Worm (Caenorhabditis elegans) whole organism, L4 larva: ENCODE measurements around the gene C23H3.9.

Source experiments
- D1046.2 ChIP-seq: fragments of 200-800 bp; sonication (Bioruptor generic); IDR thresholded peaks from 2 replicates; pipeline ENCODE4 v1.3.6; 2022; ENCODE audit warnings: missing genetic modification characterization, missing compliant biosample characterization
- F10B5.3 ChIP-seq: sonication (generic microtip); optimal IDR thresholded peaks from 2 replicates; lab custom pipeline; 2016; ENCODE audit warnings: mild to moderate bottlenecking, missing genetic modification characterization, missing compliant biosample characterization
- F37D6.2 ChIP-seq: sonication (generic microtip); optimal IDR thresholded peaks from 2 replicates; lab custom pipeline; 2016; ENCODE audit warnings: mild to moderate bottlenecking, missing genetic modification characterization, missing compliant biosample characterization
- Y105C5A.15 ChIP-seq: fragments of 200-800 bp; sonication (Bioruptor generic); IDR thresholded peaks from 2 replicates; pipeline ENCODE4 v1.3.6; 2022; ENCODE audit warnings: missing genetic modification characterization, missing compliant biosample characterization
- arid-1 ChIP-seq: fragments of 200-800 bp; sonication (Bioruptor generic); conservative IDR thresholded peaks from 2 replicates; pipeline ENCODE4 v1.3.6; 2022; ENCODE audit warnings: missing genetic modification reagents, missing genetic modification characterization, missing compliant biosample characterization
- cey-2 ChIP-seq: sonication (generic microtip); optimal IDR thresholded peaks from 3 replicates; lab custom pipeline; 2017; ENCODE audit warnings: missing genetic modification characterization, mild to moderate bottlenecking, missing compliant biosample characterization, antibody characterized with exemption, borderline replicate concordance; ENCODE audit not compliant: insufficient read depth
- ctbp-1 ChIP-seq: fragments of 200-800 bp; sonication (Bioruptor generic); IDR thresholded peaks from 2 replicates; pipeline ENCODE4 v1.3.6; 2022; ENCODE audit warnings: missing genetic modification reagents, missing genetic modification characterization, missing compliant biosample characterization
- daf-16 ChIP-seq, 3 experiments: sonication (generic microtip); optimal IDR thresholded peaks; 2 replicates each; lab custom pipeline; 2016 to 2017; ENCODE audit warnings: missing genetic modification characterization in 3 of 3, missing genetic modification reagents in 3 of 3, mild to moderate bottlenecking in 2 of 3, missing compliant biosample characterization in 2 of 3, missing biosample characterization in 1 of 3, moderate library complexity in 1 of 3
- daf-8 ChIP-seq: fragments of 200-800 bp; sonication (Bioruptor generic); IDR thresholded peaks from 2 replicates; pipeline ENCODE4 v1.3.6; 2022; ENCODE audit warnings: missing genetic modification characterization, missing compliant biosample characterization
- egl-27 ChIP-seq: sonication (generic microtip); optimal IDR thresholded peaks from 3 replicates; lab custom pipeline; 2017; ENCODE audit warnings: missing biosample characterization, missing genetic modification reagents, missing genetic modification characterization
- hlh-30 ChIP-seq: sonication (generic microtip); optimal IDR thresholded peaks from 2 replicates; lab custom pipeline; 2017; ENCODE audit warnings: antibody characterized with exemption, mild to moderate bottlenecking, missing genetic modification characterization, missing compliant biosample characterization; ENCODE audit not compliant: insufficient read depth
- hmg-1.1 ChIP-seq: fragments of 200-800 bp; sonication (Bioruptor generic); IDR thresholded peaks from 2 replicates; pipeline ENCODE4 v1.3.6; 2022; ENCODE audit warnings: missing genetic modification reagents, missing genetic modification characterization, missing compliant biosample characterization
- jun-1 ChIP-seq: fragments of 150-350 bp; optimal IDR thresholded peaks from 2 replicates; lab custom pipeline; 2014; ENCODE audit warnings: missing biosample characterization, missing genetic modification reagents, missing genetic modification characterization
- lim-7 ChIP-seq: fragments of 200-800 bp; sonication (Bioruptor generic); IDR thresholded peaks from 2 replicates; pipeline ENCODE4 v1.3.6; 2022; ENCODE audit warnings: missing genetic modification characterization, missing compliant biosample characterization
- lin-29 ChIP-seq: fragments of 200-800 bp; sonication (Bioruptor generic); IDR thresholded peaks from 2 replicates; pipeline ENCODE4 v1.3.6; 2022; ENCODE audit warnings: missing genetic modification reagents, missing genetic modification characterization, missing compliant biosample characterization
- lin-38 ChIP-seq: fragments of 200-800 bp; sonication (Bioruptor generic); IDR thresholded peaks from 2 replicates; pipeline ENCODE4 v1.3.6; 2022; ENCODE audit warnings: missing genetic modification reagents, missing genetic modification characterization, missing compliant biosample characterization
- lin-39 ChIP-seq: fragments of 150-350 bp; optimal IDR thresholded peaks from 2 replicates; lab custom pipeline; 2014; ENCODE audit warnings: missing biosample characterization, missing genetic modification reagents, missing genetic modification characterization
- lir-3 ChIP-seq: sonication (generic microtip); optimal IDR thresholded peaks from 2 replicates; lab custom pipeline; 2016; ENCODE audit warnings: mild to moderate bottlenecking, missing genetic modification characterization, missing compliant biosample characterization
- lsy-2 ChIP-seq, 2 experiments: fragments of 150-350 bp in 1 of 2; sonication (generic microtip) in 1 of 2; optimal IDR thresholded peaks; 2 replicates each; lab custom pipeline; 2014 to 2017; ENCODE audit warnings: missing biosample characterization in 2 of 2, missing genetic modification characterization in 2 of 2
- mdl-1 ChIP-seq, 2 experiments: fragments of 150-350 bp in 1 of 2; sonication (generic microtip) in 1 of 2; optimal IDR thresholded peaks; 2 replicates each; lab custom pipeline; 2014 to 2017; ENCODE audit warnings: missing biosample characterization in 2 of 2, missing genetic modification characterization in 2 of 2
- nhr-11 ChIP-seq: fragments of 150-350 bp; optimal IDR thresholded peaks from 2 replicates; lab custom pipeline; 2014; ENCODE audit warnings: missing biosample characterization, missing genetic modification characterization
- nhr-111 ChIP-seq: fragments of 200-800 bp; sonication (Bioruptor generic); optimal IDR thresholded peaks from 2 replicates; lab custom pipeline; 2018; ENCODE audit warnings: mild to moderate bottlenecking, missing genetic modification characterization, missing compliant biosample characterization
- nhr-28 ChIP-seq: fragments of 150-350 bp; optimal IDR thresholded peaks from 2 replicates; lab custom pipeline; 2014; ENCODE audit warnings: missing biosample characterization, missing genetic modification characterization
- nhr-41 ChIP-seq: fragments of 200-800 bp; sonication (Bioruptor generic); IDR thresholded peaks from 2 replicates; pipeline ENCODE4 v1.3.6; 2022; ENCODE audit warnings: missing genetic modification reagents, missing genetic modification characterization, missing compliant biosample characterization
- nhr-48 ChIP-seq: sonication (generic microtip); optimal IDR thresholded peaks from 2 replicates; lab custom pipeline; 2016; ENCODE audit warnings: mild to moderate bottlenecking, missing genetic modification characterization, missing compliant biosample characterization
- pha-4 ChIP-seq, 2 experiments: fragments of 150-350 bp in 1 of 2; fragments of 200-800 bp in 1 of 2; sonication (Bioruptor generic) in 1 of 2; IDR thresholded peaks in 1 of 2; optimal IDR thresholded peaks in 1 of 2; 2 replicates each; pipeline versions ENCODE4 v1.3.6 to Lab custom; 2014 to 2022; ENCODE audit warnings: missing genetic modification characterization in 2 of 2, missing genetic modification reagents in 2 of 2, missing biosample characterization in 1 of 2, missing compliant biosample characterization in 1 of 2
- rbr-2 ChIP-seq: sonication (generic microtip); optimal IDR thresholded peaks from 2 replicates; lab custom pipeline; 2016; ENCODE audit warnings: missing genotype, missing genetic modification characterization, missing compliant biosample characterization
- saeg-2 ChIP-seq: fragments of 200-800 bp; sonication (Bioruptor generic); IDR thresholded peaks from 2 replicates; pipeline ENCODE4 v1.3.6; 2022; ENCODE audit warnings: missing genetic modification reagents, missing genetic modification characterization, missing compliant biosample characterization
- snpc-1.2 ChIP-seq: fragments of 200-800 bp; sonication (Bioruptor generic); IDR thresholded peaks from 2 replicates; pipeline ENCODE4 v1.3.6; 2022; ENCODE audit warnings: missing genetic modification reagents, missing genetic modification characterization, missing compliant biosample characterization
- spr-3 ChIP-seq: fragments of 200-800 bp; sonication (Bioruptor generic); optimal IDR thresholded peaks from 2 replicates; lab custom pipeline; 2018; ENCODE audit warnings: mild to moderate bottlenecking, missing genetic modification characterization, missing compliant biosample characterization
- tag-97 ChIP-seq: fragments of 200-800 bp; sonication (Bioruptor generic); IDR thresholded peaks from 2 replicates; pipeline ENCODE4 v1.3.6; 2022; ENCODE audit warnings: missing genetic modification characterization, missing compliant biosample characterization
- unc-62 ChIP-seq, 3 experiments: fragments of 150-350 bp in 1 of 3; sonication (generic microtip); optimal IDR thresholded peaks in 2 of 3; peaks in 1 of 3; 1 replicate in 1 of 3; 2 replicates in 2 of 3; lab custom pipeline; 2014 to 2017; ENCODE audit warnings: missing biosample characterization in 3 of 3, missing genetic modification characterization in 3 of 3, missing genetic modification reagents in 3 of 3, missing genotype in 1 of 3
- zfp-2 ChIP-seq: sonication (generic microtip); optimal IDR thresholded peaks from 2 replicates; lab custom pipeline; 2016; ENCODE audit warnings: mild to moderate bottlenecking, missing genetic modification characterization, missing compliant biosample characterization
- ztf-7 ChIP-seq: fragments of 150-350 bp; optimal IDR thresholded peaks from 2 replicates; lab custom pipeline; 2014; ENCODE audit warnings: missing biosample characterization, missing genetic modification characterization

C23H3.9 gene

DNA sequence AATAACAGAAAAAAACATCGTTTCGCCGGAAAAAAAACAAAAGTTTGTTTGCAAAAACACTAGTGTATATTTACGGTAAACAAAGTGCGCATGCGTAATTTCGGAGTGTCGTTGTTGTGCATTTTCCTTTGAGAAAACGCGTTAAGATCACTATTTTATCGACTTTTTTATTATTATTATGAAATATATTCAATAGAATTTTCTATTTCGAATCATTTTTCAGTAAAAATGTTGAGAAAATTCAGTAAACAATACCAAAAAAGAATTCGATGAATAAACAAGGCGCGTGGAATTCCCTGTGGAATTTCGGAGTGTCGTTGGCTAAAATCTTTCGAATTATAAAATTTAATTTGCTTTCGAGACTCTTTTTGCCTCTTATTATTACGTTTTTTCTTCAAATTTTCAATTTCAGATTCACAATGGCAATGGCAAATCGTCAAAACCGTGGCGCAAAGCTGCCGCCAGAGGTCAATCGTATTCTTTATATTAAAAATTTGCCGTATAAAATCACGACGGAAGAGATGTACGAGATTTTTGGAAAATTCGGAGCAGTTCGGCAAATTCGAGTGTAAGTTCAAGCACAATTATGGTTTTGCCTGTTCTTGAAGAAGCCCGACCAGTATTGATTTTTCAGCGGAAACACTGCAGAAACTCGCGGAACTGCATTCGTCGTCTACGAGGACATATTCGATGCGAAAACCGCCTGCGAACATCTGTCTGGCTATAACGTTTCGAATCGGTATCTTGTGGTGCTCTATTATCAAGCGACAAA, 19.1 kb upstream of the C23H3.9 start, which contains the start of the genes luc-7L3 and sftb-6 (continued):
- TF ChIP-seq pha-4 (GFP tag; IDR thresholded peaks at IDR 0.05; lab: Robert Waterston, UW) (no peak), pha-4 (tag; optimal IDR thresholded peaks at IDR 0.05; lab: Kevin White, UChicago) (no peak), egl-27 (tag; lab: Kevin White, UChicago) (no peak), cey-2 (tag; lab: Kevin White, UChicago) (no peak), tag-97 (GFP tag; lab: Robert Waterston, UW) (no peak), ztf-7 (tag; lab: Kevin White, UChicago) (no peak), lin-29 (GFP tag; lab: Robert Waterston, UW) (no peak), saeg-2 (GFP tag; lab: Robert Waterston, UW) (no peak), lim-7 (GFP tag; lab: Robert Waterston, UW) (no peak), lsy-2 (tag; optimal IDR thresholded peaks at IDR 0.05; lab: Kevin White, UChicago) (peak in 1 of 2 experiments; percentile 72), rbr-2 (tag; lab: Kevin White, UChicago) (peak; percentile 48), hlh-30 (peak; percentile 21), ctbp-1 (GFP tag; lab: Robert Waterston, UW) (0 out of 2 replicates have a peak, but pooled peaks have one; percentile 19), F37D6.2 (tag; lab: Kevin White, UChicago) (no peak), lin-38 (GFP tag; lab: Robert Waterston, UW) (peak; percentile 26)

DNA sequence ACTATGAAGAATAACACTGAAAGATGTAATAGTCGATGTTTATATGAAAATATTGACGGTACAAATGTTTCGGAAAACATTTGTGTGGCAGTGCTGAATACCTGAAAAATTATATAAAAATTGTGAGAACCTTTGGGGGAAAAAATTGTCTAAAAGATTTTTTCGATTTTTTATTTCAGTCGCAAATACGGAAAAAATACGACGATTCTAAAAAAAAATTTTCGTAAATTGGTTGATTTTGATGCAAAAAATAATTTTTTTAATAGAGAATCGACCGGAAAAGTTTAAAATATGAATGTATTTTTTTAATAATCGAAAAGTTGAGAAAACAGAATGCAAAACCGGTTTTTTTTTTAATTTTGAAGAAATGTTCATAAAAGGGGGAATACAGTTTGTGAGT, 16.1 kb upstream of the C23H3.9 start, which contains the start of gene C50D2.7:
TSS of gene C50D2.7 (minus strand) at position 101 of the 400 bp plus-strand sequence.
- TF ChIP-seq nhr-48 (tag; lab: Kevin White, UChicago) = no peak
- no peak for TF ChIP-seq ctbp-1 (GFP tag; lab: Robert Waterston, UW)
- no peak for TF ChIP-seq hmg-1.1 (GFP tag; lab: Robert Waterston, UW)
- no peak for TF ChIP-seq jun-1
- TF ChIP-seq zfp-2 (tag; lab: Kevin White, UChicago) = no peak
- no peak for TF ChIP-seq lir-3 (tag; lab: Kevin White, UChicago)
- TF ChIP-seq daf-8 (GFP tag; lab: Robert Waterston, UW) = no peak

DNA sequence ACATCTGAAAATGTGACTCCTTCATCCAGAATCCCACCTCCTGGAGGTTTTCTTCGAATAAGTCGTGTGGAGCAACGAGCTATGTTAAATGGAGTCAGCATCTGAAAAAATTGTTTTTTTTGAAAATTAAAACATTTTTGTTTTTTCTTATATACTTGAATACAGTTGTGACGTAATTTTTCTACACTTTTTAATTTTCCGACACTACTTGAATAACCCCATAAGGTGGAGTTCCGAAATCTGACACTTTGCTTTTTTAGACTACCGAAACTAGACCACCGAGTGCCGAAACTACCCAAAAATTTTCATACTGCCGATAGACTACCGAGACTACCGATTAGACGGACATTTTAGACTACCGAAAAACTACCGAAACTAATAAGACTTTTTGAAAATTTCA, 12.4 kb upstream of the C23H3.9 start, which contains the start of gene mcat-1:
TSS of gene mcat-1 (minus strand) at position 101 of the 400 bp plus-strand sequence.
- TF ChIP-seq nhr-28 (tag; lab: Kevin White, UChicago) = no peak
- peak in 1 of 2 experiments; percentile 49 for TF ChIP-seq unc-62 (GFP tag; optimal IDR thresholded peaks at IDR 0.05 in 1 of 2; lab: Kevin White, UChicago)
- TF ChIP-seq unc-62 (tag; optimal IDR thresholded peaks at IDR 0.05; lab: Kevin White, UChicago) = no peak
- no peak for TF ChIP-seq lin-39 (tag; lab: Kevin White, UChicago)

DNA sequence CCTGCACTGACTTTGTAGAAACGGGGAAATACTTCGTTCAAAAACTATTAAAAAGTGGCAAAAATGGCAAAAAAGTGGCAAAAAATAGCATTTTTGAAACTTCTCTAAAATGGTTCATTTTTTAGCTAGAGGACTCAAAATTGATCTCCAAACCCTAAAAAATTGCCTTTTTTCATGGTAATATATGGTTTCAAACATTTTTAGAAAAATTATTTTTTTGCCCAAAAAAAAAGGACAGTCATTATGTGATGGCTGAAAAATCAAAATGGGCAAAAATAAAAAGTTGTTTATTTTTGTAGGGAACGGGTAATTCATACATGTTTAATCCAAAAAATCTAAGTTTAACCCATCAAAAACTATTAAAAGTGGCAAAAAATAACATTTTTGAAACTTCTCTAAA, 8.9 kb upstream of the C23H3.9 start:
- TF ChIP-seq snpc-1.2 = no peak

DNA sequence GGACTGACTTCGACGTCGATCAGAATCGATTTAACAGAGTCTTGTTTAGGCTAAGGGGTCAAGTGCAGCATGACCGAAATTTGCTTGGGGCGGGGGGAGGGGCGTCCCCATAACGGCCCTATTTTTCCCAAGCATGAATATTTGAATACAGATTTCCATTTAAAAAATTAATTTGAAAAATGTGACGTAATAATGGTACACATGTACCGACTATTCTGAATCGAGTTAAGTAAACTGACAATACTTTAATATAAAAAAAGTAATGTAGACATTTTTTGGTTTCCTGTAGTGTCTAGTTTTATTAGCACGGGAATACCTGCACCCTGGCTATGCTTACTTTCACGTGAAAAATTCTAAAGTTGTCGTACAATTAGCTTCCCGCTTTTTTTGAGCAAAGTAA, 7.7 kb upstream of the C23H3.9 start:
- no peak for TF ChIP-seq arid-1 (GFP tag; lab: Robert Waterston, UW)
- TF ChIP-seq nhr-11 = no peak
- TF ChIP-seq Y105C5A.15 = no peak
- TF ChIP-seq snpc-1.2 = no peak
- TF ChIP-seq lin-38 (GFP tag; lab: Robert Waterston, UW) = no peak
- TF ChIP-seq daf-8 (GFP tag; lab: Robert Waterston, UW) = no peak
- TF ChIP-seq F10B5.3 = no peak
- no peak for TF ChIP-seq nhr-41 (GFP tag; lab: Robert Waterston, UW)
- no peak for TF ChIP-seq lin-39 (tag; lab: Kevin White, UChicago)
- no peak for TF ChIP-seq D1046.2 (GFP tag; lab: Robert Waterston, UW)
- no peak for TF ChIP-seq mdl-1 (tag; optimal IDR thresholded peaks at IDR 0.05; lab: Kevin White, UChicago)
- no peak for TF ChIP-seq spr-3
- no peak for TF ChIP-seq nhr-111
- TF ChIP-seq daf-16 (GFP tag; optimal IDR thresholded peaks at IDR 0.05; lab: Kevin White, UChicago) = no peak
- no peak for TF ChIP-seq daf-16 (tag; optimal IDR thresholded peaks at IDR 0.05; lab: Kevin White, UChicago)
